Worm (Caenorhabditis elegans) whole organism, young adult: ENCODE measurements around the gene C28D4.18.

ENCODE experiments used
- F10E7.11 ChIP-seq: sonication (generic microtip); optimal IDR thresholded peaks from 2 replicates; lab custom pipeline; 2017; ENCODE audit warnings: mild to moderate bottlenecking, missing genetic modification characterization, moderate library complexity, missing compliant biosample characterization
- F23B12.7 ChIP-seq: sonication (generic microtip); optimal IDR thresholded peaks from 2 replicates; lab custom pipeline; 2017; ENCODE audit warnings: missing genetic modification characterization, mild to moderate bottlenecking, missing compliant biosample characterization, antibody characterized with exemption, moderate library complexity; ENCODE audit not compliant: insufficient read depth
- F37B4.10 ChIP-seq: fragments of 200-800 bp; sonication (Bioruptor generic); IDR thresholded peaks from 2 replicates; pipeline ENCODE4 v1.3.6; 2022; ENCODE audit warnings: missing genetic modification characterization, missing compliant biosample characterization
- F49E8.2 ChIP-seq: sonication (generic microtip); optimal IDR thresholded peaks from 3 replicates; lab custom pipeline; 2017; ENCODE audit warnings: missing genetic modification characterization, mild to moderate bottlenecking, missing compliant biosample characterization, antibody characterized with exemption, moderate library complexity; ENCODE audit not compliant: insufficient read depth
- F57C9.4 ChIP-seq: sonication (generic microtip); optimal IDR thresholded peaks from 2 replicates; lab custom pipeline; 2017; ENCODE audit warnings: mild to moderate bottlenecking, missing genetic modification characterization, missing compliant biosample characterization
- Y53G8AR.9 ChIP-seq: fragments of 200-800 bp; sonication (Bioruptor generic); conservative IDR thresholded peaks from 2 replicates; pipeline ENCODE4 v1.3.6; 2022; ENCODE audit warnings: missing genetic modification reagents, missing genetic modification characterization, missing compliant biosample characterization
- Y56A3A.18 ChIP-seq: fragments of 200-800 bp; sonication (Bioruptor generic); IDR thresholded peaks from 2 replicates; pipeline ENCODE4 v1.3.6; 2022; ENCODE audit warnings: missing genetic modification reagents, missing genetic modification characterization, missing compliant biosample characterization
- ZK185.1 ChIP-seq: sonication (generic microtip); optimal IDR thresholded peaks from 2 replicates; lab custom pipeline; 2016; ENCODE audit warnings: mild to moderate bottlenecking, missing genetic modification characterization, missing compliant biosample characterization; ENCODE audit not compliant: poor library complexity, severe bottlenecking
- akir-1 ChIP-seq: fragments of 200-800 bp; sonication (Bioruptor generic); optimal IDR thresholded peaks from 2 replicates; lab custom pipeline; 2018; ENCODE audit warnings: mild to moderate bottlenecking, missing genetic modification characterization, moderate library complexity, missing compliant biosample characterization
- aptf-2 ChIP-seq: fragments of 200-800 bp; sonication (Bioruptor generic); conservative IDR thresholded peaks from 2 replicates; pipeline ENCODE4 v1.3.6; 2022; ENCODE audit warnings: missing genetic modification reagents, missing genetic modification characterization, missing compliant biosample characterization
- attf-3 ChIP-seq: fragments of 200-800 bp; sonication (Bioruptor generic); conservative IDR thresholded peaks from 2 replicates; pipeline ENCODE4 v1.3.6; 2022; ENCODE audit warnings: missing genetic modification reagents, missing genetic modification characterization, missing compliant biosample characterization
- ccch-3 ChIP-seq: fragments of 200-800 bp; sonication (Bioruptor generic); optimal IDR thresholded peaks from 2 replicates; lab custom pipeline; 2018; ENCODE audit warnings: mild to moderate bottlenecking, missing genetic modification characterization, missing compliant biosample characterization
- ceh-40 ChIP-seq: fragments of 200-800 bp; sonication (Bioruptor generic); IDR thresholded peaks from 2 replicates; pipeline ENCODE4 v1.3.6; 2022; ENCODE audit warnings: missing genetic modification characterization, missing compliant biosample characterization
- ceh-79 ChIP-seq: sonication (generic microtip); optimal IDR thresholded peaks from 2 replicates; lab custom pipeline; 2017; ENCODE audit warnings: mild to moderate bottlenecking, missing genetic modification characterization, missing compliant biosample characterization
- die-1 ChIP-seq: sonication (generic microtip); optimal IDR thresholded peaks from 2 replicates; lab custom pipeline; 2016; ENCODE audit warnings: missing genotype, mild to moderate bottlenecking, missing genetic modification characterization, missing compliant biosample characterization
- dox-1 ChIP-seq: fragments of 200-800 bp; sonication (Bioruptor generic); IDR thresholded peaks from 2 replicates; pipeline ENCODE4 v1.3.6; 2022; ENCODE audit warnings: missing genetic modification reagents, missing genetic modification characterization, missing compliant biosample characterization
- dpl-1 ChIP-seq: fragments of 150-350 bp; optimal IDR thresholded peaks from 2 replicates; lab custom pipeline; 2014; ENCODE audit warnings: missing biosample characterization, missing genetic modification reagents, missing genetic modification characterization
- efl-1 ChIP-seq: fragments of 150-350 bp; optimal IDR thresholded peaks from 2 replicates; lab custom pipeline; 2014; ENCODE audit warnings: missing biosample characterization, missing genetic modification reagents, missing genetic modification characterization
- egl-18 ChIP-seq: fragments of 200-800 bp; sonication (Bioruptor generic); IDR thresholded peaks from 2 replicates; pipeline ENCODE4 v1.3.6; 2022; ENCODE audit warnings: missing genetic modification reagents, missing genetic modification characterization, missing compliant biosample characterization
- egl-44 ChIP-seq: fragments of 200-800 bp; sonication (Bioruptor generic); IDR thresholded peaks from 2 replicates; pipeline ENCODE4 v1.3.6; 2022; ENCODE audit warnings: missing genetic modification reagents, missing genetic modification characterization, missing compliant biosample characterization
- ekl-4 ChIP-seq: fragments of 200-800 bp; sonication (Bioruptor generic); IDR thresholded peaks from 2 replicates; pipeline ENCODE4 v1.3.6; 2022; ENCODE audit warnings: missing genetic modification reagents, missing genetic modification characterization, missing compliant biosample characterization
- ets-4 ChIP-seq: fragments of 200-800 bp; sonication (Bioruptor generic); optimal IDR thresholded peaks from 2 replicates; lab custom pipeline; 2018; ENCODE audit warnings: mild to moderate bottlenecking, missing genetic modification characterization, missing compliant biosample characterization
- him-1 ChIP-seq: sonication (generic microtip); optimal IDR thresholded peaks from 2 replicates; lab custom pipeline; 2016; ENCODE audit warnings: missing genotype, missing genetic modification reagents, missing genetic modification characterization, missing compliant biosample characterization
- hlh-26 ChIP-seq: fragments of 200-800 bp; sonication (Bioruptor generic); conservative IDR thresholded peaks from 2 replicates; pipeline ENCODE4 v1.3.6; 2022; ENCODE audit warnings: missing genetic modification reagents, missing genetic modification characterization, missing compliant biosample characterization
- hmg-20 ChIP-seq: fragments of 200-800 bp; sonication (Bioruptor generic); IDR thresholded peaks from 2 replicates; pipeline ENCODE4 v1.3.6; 2022; ENCODE audit warnings: missing genetic modification reagents, missing genetic modification characterization, missing compliant biosample characterization
- hsf-1 ChIP-seq: fragments of 200-800 bp; sonication (Bioruptor generic); IDR thresholded peaks from 2 replicates; pipeline ENCODE4 v1.3.6; 2022; ENCODE audit warnings: missing genetic modification reagents, missing genetic modification characterization, missing compliant biosample characterization
- lin-35 ChIP-seq, 3 experiments: fragments of 150-350 bp in 2 of 3; sonication (generic microtip) in 1 of 3; optimal IDR thresholded peaks; 2 replicates each; lab custom pipeline; 2014 to 2018; ENCODE audit warnings: missing biosample characterization in 3 of 3, missing genetic modification characterization in 3 of 3, missing genetic modification reagents in 3 of 3
- lir-1 ChIP-seq: fragments of 200-800 bp; sonication (Bioruptor generic); conservative IDR thresholded peaks from 2 replicates; pipeline ENCODE4 v1.3.6; 2022; ENCODE audit warnings: missing genetic modification reagents, missing genetic modification characterization, missing compliant biosample characterization
- madf-8 ChIP-seq: fragments of 200-800 bp; sonication (Bioruptor generic); conservative IDR thresholded peaks from 2 replicates; pipeline ENCODE4 v1.3.6; 2022; ENCODE audit warnings: missing genetic modification reagents, missing genetic modification characterization, missing compliant biosample characterization
- mel-28 ChIP-seq: sonication (generic microtip); optimal IDR thresholded peaks from 2 replicates; lab custom pipeline; 2016; ENCODE audit warnings: borderline replicate concordance, mild to moderate bottlenecking, missing genetic modification characterization, missing compliant biosample characterization
- mxl-1 ChIP-seq: sonication (generic microtip); optimal IDR thresholded peaks from 2 replicates; lab custom pipeline; 2016; ENCODE audit warnings: missing genetic modification characterization, missing compliant biosample characterization
- nfya-1 ChIP-seq: sonication (generic microtip); optimal IDR thresholded peaks from 2 replicates; lab custom pipeline; 2017; ENCODE audit warnings: antibody characterized with exemption, missing compliant biosample characterization, missing genetic modification characterization, borderline replicate concordance; ENCODE audit not compliant: insufficient read depth
- nhr-120 ChIP-seq: fragments of 200-800 bp; sonication (Bioruptor generic); IDR thresholded peaks from 2 replicates; pipeline ENCODE4 v1.3.6; 2022; ENCODE audit warnings: missing genetic modification characterization, missing compliant biosample characterization
- nhr-27 ChIP-seq: fragments of 200-800 bp; sonication (Bioruptor generic); optimal IDR thresholded peaks from 2 replicates; lab custom pipeline; 2018; ENCODE audit warnings: mild to moderate bottlenecking, missing genetic modification characterization, moderate library complexity, missing compliant biosample characterization
- pha-4 ChIP-seq: fragments of 150-350 bp; sonication (generic microtip); optimal IDR thresholded peaks from 2 replicates; lab custom pipeline; 2014; ENCODE audit warnings: missing biosample characterization, missing genetic modification reagents, missing genetic modification characterization
- rcor-1 ChIP-seq: fragments of 200-800 bp; sonication (Bioruptor generic); IDR thresholded peaks from 2 replicates; pipeline ENCODE4 v1.3.6; 2022; ENCODE audit warnings: missing genetic modification reagents, missing genetic modification characterization, missing compliant biosample characterization
- rec-8 ChIP-seq, 2 experiments: sonication (generic microtip); optimal IDR thresholded peaks; 2 replicates each; lab custom pipeline; 2016; ENCODE audit warnings: mild to moderate bottlenecking in 2 of 2, missing genetic modification characterization in 2 of 2, missing genetic modification reagents in 2 of 2, missing genotype in 2 of 2, missing biosample characterization in 1 of 2, missing compliant biosample characterization in 1 of 2, moderate library complexity in 1 of 2
- rpc-1 ChIP-seq, 2 experiments: fragments of 150-350 bp in 1 of 2; sonication (generic microtip) in 1 of 2; optimal IDR thresholded peaks; 2 replicates each; lab custom pipeline; 2014 to 2018; ENCODE audit warnings: missing biosample characterization in 1 of 2, missing genetic modification characterization in 1 of 2, missing genetic modification reagents in 1 of 2, missing genotype in 1 of 2
- snpc-1.3 ChIP-seq: sonication (generic microtip); optimal IDR thresholded peaks from 2 replicates; lab custom pipeline; 2017; ENCODE audit warnings: missing genetic modification characterization, mild to moderate bottlenecking, missing compliant biosample characterization, antibody characterized with exemption, moderate library complexity, missing genotype, missing genetic modification reagents; ENCODE audit not compliant: insufficient read depth
- snpc-4 ChIP-seq, 5 experiments: fragments of 150-350 bp in 1 of 5; sonication (generic microtip) in 4 of 5; optimal IDR thresholded peaks; 2 replicates each; lab custom pipeline; 2014 to 2018; ENCODE audit warnings: missing genetic modification characterization in 5 of 5, missing biosample characterization in 3 of 5, antibody characterized with exemption in 2 of 5, mild to moderate bottlenecking in 2 of 5, missing compliant biosample characterization in 2 of 5, missing genotype in 2 of 5, moderate library complexity in 2 of 5, missing genetic modification reagents in 1 of 5
- somi-1 ChIP-seq: fragments of 200-800 bp; sonication (Bioruptor generic); optimal IDR thresholded peaks from 2 replicates; lab custom pipeline; 2018; ENCODE audit warnings: mild to moderate bottlenecking, missing genetic modification characterization, missing compliant biosample characterization
- tlf-1 ChIP-seq: fragments of 200-800 bp; sonication (Bioruptor generic); optimal IDR thresholded peaks from 2 replicates; lab custom pipeline; 2018; ENCODE audit warnings: mild to moderate bottlenecking, missing genetic modification characterization, missing compliant biosample characterization
- xnd-1 ChIP-seq: sonication (generic microtip); optimal IDR thresholded peaks from 2 replicates; lab custom pipeline; 2016; ENCODE audit warnings: missing genotype, missing genetic modification reagents, missing genetic modification characterization, missing compliant biosample characterization
- ztf-18 ChIP-seq: sonication (generic microtip); optimal IDR thresholded peaks from 2 replicates; lab custom pipeline; 2016; ENCODE audit warnings: missing genotype, mild to moderate bottlenecking, missing genetic modification characterization, missing compliant biosample characterization
- ztf-22 ChIP-seq: fragments of 200-800 bp; sonication (Bioruptor generic); optimal IDR thresholded peaks from 2 replicates; lab custom pipeline; 2018; ENCODE audit warnings: mild to moderate bottlenecking, missing genetic modification characterization, moderate library complexity, missing compliant biosample characterization

C28D4.18 gene

DNA sequence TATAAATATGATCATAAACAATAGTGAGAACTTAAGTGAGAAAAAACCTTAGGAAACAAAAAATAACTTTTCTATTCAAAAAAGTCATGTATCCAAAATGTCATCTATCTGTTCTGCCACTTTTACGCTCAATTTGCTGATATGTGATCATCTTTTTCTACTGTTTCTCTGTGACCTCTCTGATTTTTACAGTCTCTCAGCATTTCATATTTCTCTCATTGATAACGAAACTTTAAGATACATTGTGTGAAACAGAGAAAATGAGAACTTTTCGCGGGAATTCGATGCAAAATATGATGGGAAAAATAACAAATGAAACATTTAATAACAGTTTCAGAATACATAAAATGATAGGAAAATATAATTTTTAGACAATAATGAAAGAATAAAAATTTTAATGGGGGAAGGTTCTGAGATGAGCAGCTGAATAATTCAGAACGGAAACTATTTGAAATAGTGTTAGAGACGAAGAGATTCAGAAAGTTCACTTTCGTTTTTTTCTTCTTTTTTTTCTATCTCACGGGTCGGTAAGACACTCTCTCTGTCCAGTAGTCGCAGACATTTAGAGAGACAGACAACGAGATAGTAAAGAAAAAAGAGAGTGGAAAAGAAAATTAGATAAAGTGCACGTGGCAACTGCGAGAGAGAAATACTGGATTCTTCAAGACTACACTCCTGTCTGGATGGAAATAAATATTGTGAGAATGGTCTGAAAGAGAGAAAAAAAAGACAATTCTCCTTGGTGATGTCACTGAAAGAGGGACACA lies 47.7 kb upstream of the C28D4.18 start (continued):
- TF ChIP-seq him-1 (tag; lab: Kevin White, UChicago) (no peak), rec-8 (tag; optimal IDR thresholded peaks at IDR 0.05; lab: Kevin White, UChicago) (no peak), F23B12.7 (tag; lab: Kevin White, UChicago) (no peak), ZK185.1 (tag; lab: Kevin White, UChicago) (no peak), akir-1 (GFP tag; lab: Kevin White, UChicago) (no peak), egl-18 (GFP tag; lab: Robert Waterston, UW) (no peak), ztf-22 (GFP tag; lab: Kevin White, UChicago) (peak; percentile 59), nfya-1 (no peak), lir-1 (GFP tag; lab: Robert Waterston, UW) (no peak), F57C9.4 (tag; lab: Kevin White, UChicago) (no peak), ets-4 (GFP tag; lab: Kevin White, UChicago) (no peak), ceh-79 (no peak), pha-4 (tag; lab: Kevin White, UChicago) (no peak), die-1 (tag; lab: Kevin White, UChicago) (no peak), attf-3 (GFP tag; lab: Robert Waterston, UW) (no peak), dpl-1 (GFP tag; lab: Kevin White, UChicago) (no peak), hmg-20 (GFP tag; lab: Robert Waterston, UW) (no peak), snpc-1.3 (tag; lab: Kevin White, UChicago) (no peak), Y53G8AR.9 (GFP tag; lab: Robert Waterston, UW) (no peak), mel-28 (tag; lab: Kevin White, UChicago) (no peak), lin-35 (GFP tag; optimal IDR thresholded peaks at IDR 0.05; lab: Kevin White, UChicago) (no peak), snpc-4 (GFP tag; optimal IDR thresholded peaks at IDR 0.05; lab: Kevin White, UChicago) (no peak), snpc-4 (tag; optimal IDR thresholded peaks at IDR 0.05; lab: Kevin White, UChicago) (peak in 1 of 4 experiments; percentile 6), ccch-3 (GFP tag; lab: Kevin White, UChicago) (no peak), mxl-1 (tag; lab: Kevin White, UChicago) (no peak), efl-1 (GFP tag; lab: Kevin White, UChicago) (no peak), hsf-1 (GFP tag; lab: Robert Waterston, UW) (no peak), tlf-1 (no peak), ceh-40 (GFP tag; lab: Robert Waterston, UW) (no peak), F49E8.2 (tag; lab: Kevin White, UChicago) (no peak), aptf-2 (GFP tag; lab: Robert Waterston, UW) (no peak), Y56A3A.18 (no peak), rcor-1 (no peak), ztf-18 (no peak), xnd-1 (tag; lab: Kevin White, UChicago) (no peak), hlh-26 (GFP tag; lab: Robert Waterston, UW) (no peak), ekl-4 (GFP tag; lab: Robert Waterston, UW) (no peak), F10E7.11 (tag; lab: Kevin White, UChicago) (no peak), somi-1 (GFP tag; lab: Kevin White, UChicago) (peak; percentile 83), madf-8 (no peak), nhr-27 (tag; lab: Kevin White, UChicago) (no peak), F37B4.10 (no peak), dox-1 (GFP tag; lab: Robert Waterston, UW) (0 out of 2 replicates have a peak, but pooled peaks have one; percentile 7), rpc-1 (optimal IDR thresholded peaks at IDR 0.05; lab: Kevin White, UChicago) (no peak), rpc-1 (tag; optimal IDR thresholded peaks at IDR 0.05; lab: Kevin White, UChicago) (no peak), nhr-120 (GFP tag; lab: Robert Waterston, UW) (no peak), egl-44 (0 out of 2 replicates have a peak, but pooled peaks have one; percentile 35)
